Worm (Caenorhabditis elegans) whole organism, L3 larva: ENCODE data around the gene Y69A2AR.28.
A peak's percentile ranks its signal among the peaks of the same experiment; 100 is the strongest.

Source experiments
- ceh-16 ChIP-seq: sonication (generic microtip); optimal IDR thresholded peaks from 2 replicates; lab custom pipeline; 2017; ENCODE audit warnings: missing biosample characterization, missing genetic modification characterization
- ceh-28 ChIP-seq: fragments of 150-350 bp; optimal IDR thresholded peaks from 2 replicates; lab custom pipeline; 2014; ENCODE audit warnings: missing biosample characterization, missing genetic modification reagents, missing genetic modification characterization
- daf-12 ChIP-seq: fragments of 150-350 bp; optimal IDR thresholded peaks from 2 replicates; lab custom pipeline; 2014; ENCODE audit warnings: missing biosample characterization, missing genetic modification reagents, missing genetic modification characterization
- egl-5 ChIP-seq: fragments of 150-350 bp; optimal IDR thresholded peaks from 2 replicates; lab custom pipeline; 2017; ENCODE audit warnings: missing biosample characterization, missing genetic modification reagents, missing genetic modification characterization, inconsistent platforms
- elt-1 ChIP-seq: fragments of 150-350 bp; optimal IDR thresholded peaks from 2 replicates; lab custom pipeline; 2014; ENCODE audit warnings: missing biosample characterization, missing genetic modification characterization
- elt-3 ChIP-seq, 3 experiments: fragments of 150-350 bp in 1 of 3; sonication (generic microtip) in 2 of 3; optimal IDR thresholded peaks; 2 replicates in 2 of 3; 4 replicates in 1 of 3; lab custom pipeline; 2014 to 2017; ENCODE audit warnings: missing biosample characterization in 3 of 3, missing genetic modification characterization in 3 of 3
- eor-1 ChIP-seq, 2 experiments: fragments of 150-350 bp; optimal IDR thresholded peaks; 2 replicates each; lab custom pipeline; 2014 to 2018; ENCODE audit warnings: missing biosample characterization in 2 of 2, missing genetic modification characterization in 2 of 2
- fkh-10 ChIP-seq: sonication (generic microtip); optimal IDR thresholded peaks from 2 replicates; lab custom pipeline; 2017; ENCODE audit warnings: missing biosample characterization, missing genetic modification reagents, missing genetic modification characterization
- fos-1 ChIP-seq: fragments of 150-350 bp; optimal IDR thresholded peaks from 2 replicates; lab custom pipeline; 2014; ENCODE audit warnings: missing biosample characterization, missing genetic modification characterization
- jun-1 ChIP-seq: fragments of 150-350 bp; optimal IDR thresholded peaks from 2 replicates; lab custom pipeline; 2014; ENCODE audit warnings: missing biosample characterization, missing genetic modification reagents, missing genetic modification characterization
- lin-15B ChIP-seq: fragments of 150-350 bp; optimal IDR thresholded peaks from 2 replicates; lab custom pipeline; 2014; ENCODE audit warnings: missing biosample characterization, missing genetic modification characterization
- lin-39 ChIP-seq: fragments of 150-350 bp; optimal IDR thresholded peaks from 2 replicates; lab custom pipeline; 2018; ENCODE audit warnings: missing biosample characterization, missing genetic modification reagents, missing genetic modification characterization
- lsy-12 ChIP-seq: sonication (generic microtip); optimal IDR thresholded peaks from 2 replicates; lab custom pipeline; 2016; ENCODE audit warnings: mild to moderate bottlenecking, missing genetic modification characterization, missing compliant biosample characterization
- mdl-1 ChIP-seq: fragments of 150-350 bp; optimal IDR thresholded peaks from 2 replicates; lab custom pipeline; 2014; ENCODE audit warnings: missing biosample characterization, missing genetic modification characterization
- mml-1 ChIP-seq: fragments of 150-350 bp; sonication (generic microtip); optimal IDR thresholded peaks from 3 replicates; lab custom pipeline; 2014; ENCODE audit warnings: missing biosample characterization, missing genetic modification characterization
- nhr-11 ChIP-seq: fragments of 150-350 bp; optimal IDR thresholded peaks from 2 replicates; lab custom pipeline; 2014; ENCODE audit warnings: missing biosample characterization, missing genetic modification characterization
- nhr-12 ChIP-seq: fragments of 150-350 bp; optimal IDR thresholded peaks from 2 replicates; lab custom pipeline; 2014; ENCODE audit warnings: missing biosample characterization, missing genetic modification characterization
- nhr-23 ChIP-seq: fragments of 150-350 bp; optimal IDR thresholded peaks from 2 replicates; lab custom pipeline; 2014; ENCODE audit warnings: missing biosample characterization, missing genetic modification reagents, missing genetic modification characterization
- nhr-43 ChIP-seq: sonication (generic microtip); optimal IDR thresholded peaks from 2 replicates; lab custom pipeline; 2016; ENCODE audit warnings: mild to moderate bottlenecking, missing genetic modification characterization, missing compliant biosample characterization; ENCODE audit not compliant: poor library complexity, severe bottlenecking
- nhr-77 ChIP-seq: fragments of 150-350 bp; optimal IDR thresholded peaks from 2 replicates; lab custom pipeline; 2014; ENCODE audit warnings: missing biosample characterization, missing genetic modification characterization
- pqm-1 ChIP-seq: fragments of 150-350 bp; optimal IDR thresholded peaks from 2 replicates; lab custom pipeline; 2017; ENCODE audit warnings: missing biosample characterization, missing genetic modification characterization, inconsistent platforms
- sea-2 ChIP-seq: fragments of 150-350 bp; sonication (generic microtip); optimal IDR thresholded peaks from 4 replicates; lab custom pipeline; 2014; ENCODE audit warnings: missing biosample characterization, missing genetic modification reagents, missing genetic modification characterization
- skn-1 ChIP-seq: fragments of 150-350 bp; optimal IDR thresholded peaks from 2 replicates; lab custom pipeline; 2014; ENCODE audit warnings: missing biosample characterization, missing genetic modification characterization
- snpc-4 ChIP-seq: fragments of 150-350 bp; optimal IDR thresholded peaks from 2 replicates; lab custom pipeline; 2014; ENCODE audit warnings: missing biosample characterization, missing genetic modification characterization
- tbx-2 ChIP-seq: sonication (generic microtip); optimal IDR thresholded peaks from 2 replicates; lab custom pipeline; 2016; ENCODE audit warnings: mild to moderate bottlenecking, missing genetic modification characterization, missing compliant biosample characterization
- unc-62 ChIP-seq: fragments of 150-350 bp; sonication (generic microtip); optimal IDR thresholded peaks from 4 replicates; lab custom pipeline; 2014; ENCODE audit warnings: missing biosample characterization, missing genetic modification reagents, missing genetic modification characterization
- ztf-4 ChIP-seq: fragments of 150-350 bp; optimal IDR thresholded peaks from 2 replicates; lab custom pipeline; 2014; ENCODE audit warnings: missing biosample characterization, missing genetic modification characterization

Gene Y69A2AR.28

ce11 chrIV:2613011-2613503 lies at the start of gene Y69A2AR.28:
Gene Y69A2AR.28, minus strand, starts transcription at chrIV:2613061.
- TF ChIP-seq lsy-12 (tag; lab: Kevin White, UChicago): no peak
- peak; percentile 45 for TF ChIP-seq lin-15B
- no peak for TF ChIP-seq nhr-77 (tag; lab: Kevin White, UChicago)
- no peak for TF ChIP-seq nhr-12 (tag; lab: Kevin White, UChicago)

- TF ChIP-seq pqm-1 (tag; lab: Kevin White, UChicago) (no peak), eor-1 (tag; optimal IDR thresholded peaks at IDR 0.05; lab: Kevin White, UChicago) (no peak), mdl-1 (tag; lab: Kevin White, UChicago) (no peak), ceh-16 (tag; lab: Kevin White, UChicago) (no peak), nhr-77 (tag; lab: Kevin White, UChicago) (no peak), sea-2 (GFP tag; lab: Kevin White, UChicago) (no peak), ztf-4 (tag; lab: Kevin White, UChicago) (no peak), lin-39 (tag; lab: Kevin White, UChicago) (no peak), daf-12 (tag; lab: Kevin White, UChicago) (no peak), elt-1 (tag; lab: Kevin White, UChicago) (no peak), fos-1 (tag; lab: Kevin White, UChicago) (no peak), elt-3 (tag; optimal IDR thresholded peaks at IDR 0.05; lab: Kevin White, UChicago) (no peak)
These were observed 45.9 kb upstream of the Y69A2AR.28 start for ce11 chrIV:2658733-2659132.

ce11 chrIV:2657307-2657706 lies 44.4 kb upstream of the Y69A2AR.28 start:
- no peak for TF ChIP-seq pqm-1 (tag; lab: Kevin White, UChicago)
- no peak for TF ChIP-seq nhr-23 (tag; lab: Kevin White, UChicago)

ce11 chrIV:2656400-2657139 lies 43.7 kb upstream of the Y69A2AR.28 start:
- TF ChIP-seq fos-1 (tag; lab: Kevin White, UChicago) (no peak), fkh-10 (GFP tag; lab: Kevin White, UChicago) (peak; percentile 29), ceh-28 (no peak), unc-62 (no peak), snpc-4 (tag; lab: Kevin White, UChicago) (no peak), ztf-4 (tag; lab: Kevin White, UChicago) (no peak), egl-5 (tag; lab: Kevin White, UChicago) (no peak)

- no peak for TF ChIP-seq nhr-12 (tag; lab: Kevin White, UChicago)
These were observed 42.1 kb upstream of the Y69A2AR.28 start for ce11 chrIV:2654965-2655364.

ce11 chrIV:2650031-2650430 lies 37.2 kb upstream of the Y69A2AR.28 start:
- no peak for TF ChIP-seq jun-1 (tag; lab: Kevin White, UChicago)
- no peak for TF ChIP-seq eor-1 (tag; optimal IDR thresholded peaks at IDR 0.05; lab: Kevin White, UChicago)
- TF ChIP-seq tbx-2 (tag; lab: Kevin White, UChicago): no peak
- peak; percentile 88 for TF ChIP-seq ceh-28
- TF ChIP-seq ceh-16 (tag; lab: Kevin White, UChicago): no peak
- no peak for TF ChIP-seq nhr-11 (tag; lab: Kevin White, UChicago)

- TF ChIP-seq nhr-43 (no peak), unc-62 (no peak), fkh-10 (GFP tag; lab: Kevin White, UChicago) (no peak), nhr-23 (tag; lab: Kevin White, UChicago) (no peak), eor-1 (tag; optimal IDR thresholded peaks at IDR 0.05; lab: Kevin White, UChicago) (no peak)
- TF ChIP-seq, all 47 proteins: peak for 0
These were observed 29.8 kb upstream of the Y69A2AR.28 start, which contains the start of gene ric-8 for ce11 chrIV:2642673-2643072. Gene ric-8, plus strand, starts transcription at chrIV:2642973.

ce11 chrIV:2642054-2642453 lies 29.2 kb upstream of the Y69A2AR.28 start:
- TF ChIP-seq skn-1 (tag; lab: Kevin White, UChicago): peak; percentile 20
- no peak for TF ChIP-seq fos-1 (tag; lab: Kevin White, UChicago)
- TF ChIP-seq mml-1 (tag; lab: Kevin White, UChicago): no peak
- peak; percentile 1 for TF ChIP-seq lin-15B
- no peak for TF ChIP-seq unc-62
